Fruit fly (Drosophila melanogaster) whole organism, embryonic: ENCODE results near the gene CG14229.

ENCODE experiments used
- Ada2b ChIP-seq: fragments of 200-800 bp; sonication (Bioruptor generic); IDR thresholded peaks from 2 replicates; pipeline ENCODE4 v1.3.6; 2022; ENCODE audit warnings: missing biosample characterization, missing genetic modification characterization
- Asciz ChIP-seq: fragments of 200-800 bp; sonication (Bioruptor generic); optimal IDR thresholded peaks from 2 replicates; lab custom pipeline; 2017; ENCODE audit warnings: missing biosample characterization, mild to moderate bottlenecking, missing genetic modification characterization, missing genetic modification reagents
- CG1024 ChIP-seq: fragments of 200-800 bp; sonication (Bioruptor generic); IDR thresholded peaks from 2 replicates; pipeline ENCODE4 v1.3.6; 2022; ENCODE audit warnings: missing biosample characterization, missing genetic modification characterization
- CG11695 ChIP-seq: fragments of 200-800 bp; sonication (Bioruptor generic); IDR thresholded peaks from 3 replicates; pipeline ENCODE4 v1.3.6; 2022; ENCODE audit warnings: missing biosample characterization, missing genetic modification characterization
- CG12942 ChIP-seq: fragments of 200-800 bp; sonication (Bioruptor generic); optimal IDR thresholded peaks from 3 replicates; lab custom pipeline; 2016; ENCODE audit warnings: missing biosample characterization, missing genetic modification characterization
- CG13287 ChIP-seq: fragments of 200-800 bp; sonication (Bioruptor generic); IDR thresholded peaks from 2 replicates; pipeline ENCODE4 v1.3.6; 2022; ENCODE audit warnings: missing biosample characterization, missing genetic modification characterization; ENCODE audit not compliant: partially characterized antibody
- CG14860 ChIP-seq: fragments of 200-800 bp; sonication (Bioruptor generic); IDR thresholded peaks from 3 replicates; pipeline ENCODE4 v1.3.6; 2022; ENCODE audit warnings: missing biosample characterization, missing genetic modification characterization; ENCODE audit not compliant: partially characterized antibody
- CG1602 ChIP-seq: fragments of 200-800 bp; sonication (Bioruptor generic); optimal IDR thresholded peaks from 3 replicates; lab custom pipeline; 2016; ENCODE audit warnings: missing biosample characterization, missing genetic modification characterization
- CG17385 ChIP-seq: fragments of 200-800 bp; sonication (Bioruptor generic); optimal IDR thresholded peaks from 3 replicates; lab custom pipeline; 2018; ENCODE audit warnings: missing biosample characterization, mild to moderate bottlenecking, missing genetic modification characterization
- CG18476 ChIP-seq: fragments of 200-800 bp; sonication (Bioruptor generic); optimal IDR thresholded peaks from 2 replicates; lab custom pipeline; 2016; ENCODE audit warnings: missing biosample characterization, mild to moderate bottlenecking, missing genetic modification characterization
- CG31388 ChIP-seq: fragments of 200-800 bp; sonication (Bioruptor generic); optimal IDR thresholded peaks from 2 replicates; lab custom pipeline; 2016; ENCODE audit warnings: missing biosample characterization, missing genetic modification characterization
- CG3281 ChIP-seq: fragments of 200-800 bp; sonication (Bioruptor generic); optimal IDR thresholded peaks from 3 replicates; lab custom pipeline; 2017; ENCODE audit warnings: missing biosample characterization, mild to moderate bottlenecking, missing genetic modification characterization
- CG42726 ChIP-seq: fragments of 200-800 bp; sonication (Bioruptor generic); IDR thresholded peaks from 2 replicates; pipeline ENCODE4 v1.3.6; 2022; ENCODE audit warnings: missing biosample characterization, missing genetic modification characterization; ENCODE audit not compliant: partially characterized antibody
- CG4730 ChIP-seq: fragments of 200-800 bp; sonication (Bioruptor generic); IDR thresholded peaks from 2 replicates; pipeline ENCODE4 v1.3.6; 2022; ENCODE audit warnings: missing biosample characterization, missing genetic modification characterization
- CG7963 ChIP-seq: fragments of 200-800 bp; sonication (Bioruptor generic); IDR thresholded peaks from 3 replicates; pipeline ENCODE4 v1.3.6; 2022; ENCODE audit warnings: missing biosample characterization, missing genetic modification characterization; ENCODE audit not compliant: partially characterized antibody
- CG8290 ChIP-seq, 3 experiments: fragments of 200-800 bp; sonication (Bioruptor generic); optimal IDR thresholded peaks; 2 replicates each; lab custom pipeline; 2016 to 2019; ENCODE audit warnings: missing biosample characterization in 3 of 3, missing genetic modification characterization in 3 of 3, mild to moderate bottlenecking in 2 of 3, moderate library complexity in 1 of 3
- CG8359 ChIP-seq: fragments of 200-800 bp; sonication (Bioruptor generic); optimal IDR thresholded peaks from 2 replicates; lab custom pipeline; 2017; ENCODE audit warnings: missing biosample characterization, mild to moderate bottlenecking, missing genetic modification characterization, borderline replicate concordance
- CG8924 ChIP-seq: fragments of 200-800 bp; optimal IDR thresholded peaks from 3 replicates; lab custom pipeline; 2019; ENCODE audit warnings: missing biosample characterization, mild to moderate bottlenecking, missing genetic modification characterization, moderate library complexity
- CG9817 ChIP-seq: fragments of 200-800 bp; sonication (Bioruptor generic); optimal IDR thresholded peaks from 2 replicates; lab custom pipeline; 2018; ENCODE audit warnings: missing biosample characterization, mild to moderate bottlenecking, missing genetic modification characterization, moderate library complexity
- CG9932 ChIP-seq: fragments of 200-800 bp; sonication (Bioruptor generic); IDR thresholded peaks from 2 replicates; pipeline ENCODE4 v1.3.6; 2022; ENCODE audit warnings: missing biosample characterization, missing genetic modification characterization
- CrebB ChIP-seq: fragments of 200-800 bp; sonication (Bioruptor generic); optimal IDR thresholded peaks from 3 replicates; lab custom pipeline; 2018; ENCODE audit warnings: missing biosample characterization, mild to moderate bottlenecking, missing genetic modification characterization
- Dll ChIP-seq: fragments of 200-800 bp; sonication (Bioruptor generic); IDR thresholded peaks from 4 replicates; pipeline ENCODE4 v1.3.6; 2022; ENCODE audit warnings: missing biosample characterization, missing genetic modification characterization; ENCODE audit not compliant: partially characterized antibody
- Gsc ChIP-seq: fragments of 200-800 bp; sonication (Bioruptor generic); IDR thresholded peaks from 2 replicates; pipeline ENCODE4 v1.3.6; 2022; ENCODE audit warnings: missing biosample characterization, missing genetic modification characterization
- Hr3 ChIP-seq: fragments of 200-800 bp; sonication (Bioruptor generic); optimal IDR thresholded peaks from 3 replicates; lab custom pipeline; 2016; ENCODE audit warnings: missing biosample characterization, missing genetic modification characterization
- Lpt ChIP-seq: fragments of >200 bp; optimal IDR thresholded peaks from 2 replicates; lab custom pipeline; 2018; ENCODE audit warnings: missing biosample characterization, missing genetic modification characterization
- MESR4 ChIP-seq: fragments of 200-800 bp; sonication (Bioruptor generic); optimal IDR thresholded peaks from 2 replicates; lab custom pipeline; 2018; ENCODE audit warnings: missing biosample characterization, mild to moderate bottlenecking, missing genetic modification characterization, moderate library complexity
- PHDP ChIP-seq: fragments of 200-800 bp; sonication (Bioruptor generic); optimal IDR thresholded peaks from 3 replicates; lab custom pipeline; 2018; ENCODE audit warnings: missing biosample characterization, mild to moderate bottlenecking, missing genetic modification characterization, moderate library complexity
- Rfx ChIP-seq: fragments of 200-800 bp; sonication (Bioruptor generic); IDR thresholded peaks from 2 replicates; pipeline ENCODE4 v1.3.6; 2022; ENCODE audit warnings: missing biosample characterization, missing genetic modification characterization
- amos ChIP-seq: fragments of 200-800 bp; sonication (Bioruptor generic); IDR thresholded peaks from 2 replicates; pipeline ENCODE4 v1.3.6; 2022; ENCODE audit warnings: missing biosample characterization, missing genetic modification characterization; ENCODE audit not compliant: partially characterized antibody
- aop ChIP-seq: fragments of 200-800 bp; sonication (Bioruptor generic); IDR thresholded peaks from 2 replicates; pipeline ENCODE4 v1.3.6; 2022; ENCODE audit warnings: missing biosample characterization, missing genetic modification characterization
- ara ChIP-seq: fragments of 200-800 bp; sonication (Bioruptor generic); IDR thresholded peaks from 2 replicates; pipeline ENCODE4 v1.3.6; 2022; ENCODE audit warnings: missing biosample characterization, missing genetic modification characterization
- bab2 ChIP-seq: fragments of 200-800 bp; sonication (Bioruptor generic); optimal IDR thresholded peaks from 2 replicates; lab custom pipeline; 2016; ENCODE audit warnings: missing biosample characterization, missing genetic modification characterization
- dmrt11E ChIP-seq: fragments of 200-800 bp; sonication (Bioruptor generic); optimal IDR thresholded peaks from 3 replicates; lab custom pipeline; 2018; ENCODE audit warnings: missing biosample characterization, mild to moderate bottlenecking, missing genetic modification characterization, moderate library complexity
- exex ChIP-seq: fragments of 200-800 bp; sonication (Bioruptor generic); optimal IDR thresholded peaks from 4 replicates; lab custom pipeline; 2018; ENCODE audit warnings: missing biosample characterization, mild to moderate bottlenecking, missing genetic modification characterization, moderate library complexity
- gce ChIP-seq: fragments of 200-800 bp; sonication (Bioruptor generic); IDR thresholded peaks from 3 replicates; pipeline ENCODE4 v1.3.6; 2022; ENCODE audit warnings: missing biosample characterization, missing genetic modification characterization
- kay ChIP-seq: fragments of 200-800 bp; sonication (Bioruptor generic); optimal IDR thresholded peaks from 2 replicates; lab custom pipeline; 2016; ENCODE audit warnings: missing biosample characterization, missing genetic modification characterization
- lab ChIP-seq: fragments of 200-800 bp; sonication (Bioruptor generic); optimal IDR thresholded peaks from 3 replicates; lab custom pipeline; 2017; ENCODE audit warnings: missing biosample characterization, missing genetic modification characterization, mild to moderate bottlenecking, moderate library complexity, missing genetic modification reagents
- nau ChIP-seq: fragments of 200-800 bp; sonication (Bioruptor generic); optimal IDR thresholded peaks from 3 replicates; lab custom pipeline; 2017; ENCODE audit warnings: missing biosample characterization, mild to moderate bottlenecking, missing genetic modification characterization, missing genetic modification reagents
- slou ChIP-seq: fragments of 200-800 bp; sonication (Bioruptor generic); optimal IDR thresholded peaks from 3 replicates; lab custom pipeline; 2016; ENCODE audit warnings: missing biosample characterization, missing genetic modification characterization
- sna ChIP-seq: fragments of 200-800 bp; sonication (Bioruptor generic); IDR thresholded peaks from 2 replicates; pipeline ENCODE4 v1.3.6; 2022; ENCODE audit warnings: missing biosample characterization, missing genetic modification characterization; ENCODE audit not compliant: partially characterized antibody
- sr ChIP-seq: fragments of 200-800 bp; sonication (Bioruptor generic); IDR thresholded peaks from 3 replicates; pipeline ENCODE4 v1.3.6; 2022; ENCODE audit warnings: missing biosample characterization, missing genetic modification characterization
- stc ChIP-seq: fragments of 200-800 bp; sonication (Bioruptor generic); IDR thresholded peaks from 2 replicates; pipeline ENCODE4 v1.3.6; 2022; ENCODE audit warnings: missing biosample characterization, missing genetic modification characterization
- stwl ChIP-seq: fragments of 200-800 bp; sonication (Bioruptor generic); optimal IDR thresholded peaks from 3 replicates; lab custom pipeline; 2018; ENCODE audit warnings: missing biosample characterization, mild to moderate bottlenecking, missing genetic modification characterization, moderate library complexity
- sug ChIP-seq: fragments of 200-800 bp; optimal IDR thresholded peaks from 2 replicates; lab custom pipeline; 2019; ENCODE audit warnings: missing biosample characterization, mild to moderate bottlenecking, missing genetic modification characterization, moderate library complexity
- tna ChIP-seq: fragments of 200-800 bp; sonication (Bioruptor generic); IDR thresholded peaks from 2 replicates; pipeline ENCODE4 v1.3.6; 2022; ENCODE audit warnings: missing biosample characterization, missing genetic modification characterization; ENCODE audit not compliant: partially characterized antibody
- toy ChIP-seq: fragments of 200-800 bp; sonication (Bioruptor generic); IDR thresholded peaks from 2 replicates; pipeline ENCODE4 v1.3.6; 2022; ENCODE audit warnings: missing biosample characterization, missing genetic modification characterization
- wek ChIP-seq: fragments of 200-800 bp; sonication (Bioruptor generic); optimal IDR thresholded peaks from 3 replicates; lab custom pipeline; 2018; ENCODE audit warnings: missing biosample characterization, mild to moderate bottlenecking, missing genetic modification characterization, moderate library complexity
- zfh2 ChIP-seq: fragments of 200-800 bp; sonication (Bioruptor generic); optimal IDR thresholded peaks from 2 replicates; lab custom pipeline; 2016; ENCODE audit warnings: missing biosample characterization, missing genetic modification characterization

Gene CG14229

DNA sequence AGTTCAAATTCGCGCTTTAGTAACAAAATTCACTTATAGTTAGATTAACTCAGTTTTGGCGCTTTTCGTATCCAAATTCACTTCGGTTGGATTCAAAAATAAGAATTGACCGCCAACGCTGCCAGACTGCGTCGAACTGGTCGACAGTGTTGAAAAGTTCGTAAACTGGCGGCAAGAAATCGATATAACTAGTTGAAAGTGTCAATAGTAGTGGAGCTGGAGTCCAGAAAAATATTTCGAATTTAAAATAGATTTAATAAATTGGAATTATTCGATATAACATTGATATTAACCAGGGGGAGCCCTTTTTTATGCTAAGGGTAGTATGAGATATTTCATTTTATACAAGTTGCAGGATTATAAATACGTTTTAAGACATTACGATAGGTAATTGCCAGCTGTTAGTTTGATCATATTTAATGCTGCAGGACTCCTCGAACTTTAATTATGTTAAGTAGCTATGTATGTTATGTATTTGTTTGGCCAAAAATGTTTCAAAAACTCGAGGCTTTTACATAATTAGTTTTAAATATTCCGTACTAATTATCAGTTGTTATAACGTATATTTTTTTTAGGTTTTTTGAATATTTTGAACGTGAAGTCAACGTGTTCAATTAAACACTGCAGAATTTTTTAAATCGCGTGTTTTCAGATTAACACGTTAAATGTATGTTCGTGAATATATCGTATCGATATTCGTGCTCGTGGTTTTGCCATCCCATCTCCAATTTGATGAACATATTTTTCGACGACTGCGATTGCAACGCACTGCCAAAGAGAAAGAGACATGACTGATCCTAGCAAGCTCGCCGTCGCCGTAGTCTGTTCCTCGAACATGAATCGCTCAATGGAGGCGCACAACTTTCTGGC, 31.0 kb downstream of the CG14229 start, which contains the start of the genes CG14223 and Ssu72:
TSS of gene CG14223 (minus strand) at position 113 of the 870 bp plus-strand sequence.
TSS of gene Ssu72 (plus strand) at position 703 of the 870 bp plus-strand sequence.
- TF ChIP-seq CG8924 = no peak
- TF ChIP-seq CG17385 (GFP tag; lab: Kevin White, UChicago) = no peak
- peak; percentile 87 for TF ChIP-seq amos (GFP tag; lab: Robert Waterston, UW)
- peak; percentile 89 for TF ChIP-seq Dll (GFP tag; lab: Robert Waterston, UW)
- peak; percentile 16; the same call in 1 of the 2 replicates for TF ChIP-seq Rfx (GFP tag; lab: Robert Waterston, UW)
- no peak for TF ChIP-seq bab2 (GFP tag; lab: Kevin White, UChicago)
- peak; percentile 74 for TF ChIP-seq MESR4 (GFP tag; lab: Kevin White, UChicago)
- TF ChIP-seq slou = no peak
- TF ChIP-seq stc (GFP tag; lab: Robert Waterston, UW) = no peak
- TF ChIP-seq sna (GFP tag; lab: Robert Waterston, UW) = peak; percentile 74
- TF ChIP-seq CG3281 (GFP tag; lab: Kevin White, UChicago) = no peak
- no peak for TF ChIP-seq CG1602 (GFP tag; lab: Kevin White, UChicago)
- TF ChIP-seq CG31388 (GFP tag; lab: Kevin White, UChicago) = no peak
- peak; percentile 22 for TF ChIP-seq stwl (tag; lab: Kevin White, UChicago)
- no peak for TF ChIP-seq CrebB (tag; lab: Kevin White, UChicago)
- TF ChIP-seq kay = no peak
- TF ChIP-seq zfh2 = no peak
- peak; percentile 57; the same call in 1 of the 3 replicates for TF ChIP-seq CG7963 (GFP tag; lab: Robert Waterston, UW)
- TF ChIP-seq sr (GFP tag; lab: Robert Waterston, UW) = no peak
- TF ChIP-seq gce (GFP tag; lab: Robert Waterston, UW) = no peak
- peak; percentile 25 for TF ChIP-seq lab (GFP tag; lab: Kevin White, UChicago)
- no peak for TF ChIP-seq nau (GFP tag; lab: Kevin White, UChicago)
- TF ChIP-seq Ada2b (GFP tag; lab: Robert Waterston, UW) = no peak
- no peak for TF ChIP-seq CG4730 (GFP tag; lab: Robert Waterston, UW)
- no peak for TF ChIP-seq ara (GFP tag; lab: Robert Waterston, UW)
- no peak for TF ChIP-seq toy (GFP tag; lab: Robert Waterston, UW)
- no peak for TF ChIP-seq sug (tag; lab: Kevin White, UChicago)
- no peak for TF ChIP-seq CG9817 (tag; lab: Kevin White, UChicago)
- peak; percentile 49; the same call in 2 of the 3 replicates for TF ChIP-seq CG14860 (GFP tag; lab: Robert Waterston, UW)
- peak; percentile 84 for TF ChIP-seq CG13287
- TF ChIP-seq CG8359 (GFP tag; lab: Kevin White, UChicago) = no peak
- TF ChIP-seq exex (tag; lab: Kevin White, UChicago) = no peak
- no peak for TF ChIP-seq Gsc (GFP tag; lab: Robert Waterston, UW)
- TF ChIP-seq CG11695 (GFP tag; lab: Robert Waterston, UW) = no peak
- no peak for TF ChIP-seq Lpt (GFP tag; lab: Kevin White, UChicago)
- TF ChIP-seq CG18476 = no peak
- peak; percentile 60 for TF ChIP-seq tna (GFP tag; lab: Robert Waterston, UW)
- peak; percentile 64; the same call in 1 of the 2 replicates for TF ChIP-seq CG42726 (GFP tag; lab: Robert Waterston, UW)
- no peak for TF ChIP-seq Hr3 (GFP tag; lab: Kevin White, UChicago)
- TF ChIP-seq wek (GFP tag; lab: Kevin White, UChicago) = no peak
- no peak for TF ChIP-seq CG1024 (GFP tag; lab: Robert Waterston, UW)
- no peak for TF ChIP-seq PHDP (tag; lab: Kevin White, UChicago)
- TF ChIP-seq dmrt11E (tag; lab: Kevin White, UChicago) = no peak
- no peak for TF ChIP-seq CG12942
- no peak for TF ChIP-seq aop (GFP tag; lab: Robert Waterston, UW)
- TF ChIP-seq Asciz (GFP tag; lab: Kevin White, UChicago) = no peak
- no peak for TF ChIP-seq CG8290 (GFP tag; optimal IDR thresholded peaks at IDR 0.05; lab: Kevin White, UChicago)
- TF ChIP-seq CG8290 (tag; optimal IDR thresholded peaks at IDR 0.05; lab: Kevin White, UChicago) = peak in 1 of 2 experiments; percentile 47
- peak; percentile 58 for TF ChIP-seq CG9932 (GFP tag; lab: Robert Waterston, UW)
